Worm (Caenorhabditis elegans) whole organism, mixed stage, embryonic: ENCODE measurements around the gene unc-132.

Experiments
- flh-1 ChIP-seq: fragments of 200-800 bp; sonication (Bioruptor generic); optimal IDR thresholded peaks from 2 replicates; lab custom pipeline; 2018; ENCODE audit warnings: mild to moderate bottlenecking, missing genetic modification characterization, moderate library complexity, missing compliant biosample characterization
- lin-32 ChIP-seq: fragments of 200-800 bp; sonication (Bioruptor generic); optimal IDR thresholded peaks from 2 replicates; lab custom pipeline; 2018; ENCODE audit warnings: mild to moderate bottlenecking, missing genetic modification characterization, missing compliant biosample characterization
- mep-1 ChIP-seq: fragments of 150-350 bp; optimal IDR thresholded peaks from 2 replicates; lab custom pipeline; 2017; ENCODE audit warnings: missing biosample characterization, missing genetic modification reagents, missing genetic modification characterization, inconsistent platforms
- snpc-4 ChIP-seq: fragments of 150-350 bp; optimal IDR thresholded peaks from 2 replicates; lab custom pipeline; 2014; ENCODE audit warnings: missing biosample characterization, missing genetic modification characterization
- tbx-8 ChIP-seq: fragments of 200-800 bp; sonication (Bioruptor generic); optimal IDR thresholded peaks from 2 replicates; lab custom pipeline; 2018; ENCODE audit warnings: mild to moderate bottlenecking, missing genetic modification characterization, moderate library complexity, missing compliant biosample characterization
- unc-62 ChIP-seq: fragments of 150-350 bp; optimal IDR thresholded peaks from 2 replicates; lab custom pipeline; 2014; ENCODE audit warnings: missing biosample characterization, missing genetic modification reagents, missing genetic modification characterization

ce11 chrV:3670499-3670898 lies 16.4 kb upstream of the unc-132 start, which contains the start of gene Y39H10B.3:
- TF ChIP-seq tbx-8 (GFP tag; lab: Kevin White, UChicago) (no peak), lin-32 (GFP tag; lab: Kevin White, UChicago) (no peak), flh-1 (GFP tag; lab: Kevin White, UChicago) (no peak), mep-1 (tag; lab: Kevin White, UChicago) (no peak), unc-62 (GFP tag; lab: Kevin White, UChicago) (no peak), snpc-4 (tag; lab: Kevin White, UChicago) (no peak)
